Fruit fly (Drosophila melanogaster): ENCODE measurements around the gene CG11470.

Gene CG11470

DNA sequence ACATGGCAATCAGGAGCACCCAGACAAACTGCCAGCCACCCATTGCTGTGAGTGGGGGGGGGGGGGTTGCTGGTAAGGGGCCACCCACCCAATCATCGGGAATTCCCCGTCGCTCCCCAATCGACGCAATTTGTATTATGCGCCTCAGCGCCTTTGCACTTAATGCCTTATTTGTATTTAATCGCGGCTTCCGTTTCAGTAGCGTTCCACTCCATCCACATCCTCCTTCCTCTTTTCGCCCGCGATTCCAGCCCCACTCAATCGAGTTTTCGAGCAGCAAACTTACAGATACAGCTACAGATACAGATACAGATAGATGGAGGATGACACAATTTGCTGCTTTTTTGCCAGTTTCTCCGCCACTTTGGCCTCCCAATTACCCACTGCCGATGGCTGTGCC lies 21.4 kb upstream of the CG11470 start:
- TF ChIP-seq CG7101 (tag; optimal IDR thresholded peaks at IDR 0.05) (no peak), Crg-1 (GFP tag; optimal IDR thresholded peaks at IDR 0.05) (no peak), CG11617 (GFP tag; optimal IDR thresholded peaks at IDR 0.05) (no peak), cnc (optimal IDR thresholded peaks at IDR 0.05) (no peak), CG12768 (GFP tag; optimal IDR thresholded peaks at IDR 0.05) (no peak), CG5204 (GFP tag; optimal IDR thresholded peaks at IDR 0.05) (no peak), CG33017 (tag; optimal IDR thresholded peaks at IDR 0.05) (no peak), CG14711 (tag; optimal IDR thresholded peaks at IDR 0.05) (no peak), kay (GFP tag; ENCODE audit: borderline replicate concordance) (no peak), Hr96 (GFP tag; optimal IDR thresholded peaks at IDR 0.05) (no peak), Mnt (GFP tag; optimal IDR thresholded peaks at IDR 0.05) (no peak), toe (GFP tag; optimal IDR thresholded peaks at IDR 0.05) (no peak), Clk (GFP tag; optimal IDR thresholded peaks at IDR 0.05) (no peak), CG7045 (GFP tag; optimal IDR thresholded peaks at IDR 0.05) (no peak), pad (GFP tag; optimal IDR thresholded peaks at IDR 0.05) (no peak), ovo (GFP tag; optimal IDR thresholded peaks at IDR 0.05) (no peak), cic (GFP tag; optimal IDR thresholded peaks at IDR 0.05) (no peak), CG1620 (GFP tag; optimal IDR thresholded peaks at IDR 0.05) (no peak), tj (GFP tag; optimal IDR thresholded peaks at IDR 0.05) (no peak), bab1 (GFP tag; optimal IDR thresholded peaks at IDR 0.05) (no peak)

- TF ChIP-seq Mnt (GFP tag; optimal IDR thresholded peaks at IDR 0.05) (no peak), cic (GFP tag; optimal IDR thresholded peaks at IDR 0.05) (no peak), tj (GFP tag; optimal IDR thresholded peaks at IDR 0.05) (no peak)
Measured at dm6 chr3R:29608177-29608576, 18.6 kb upstream of the CG11470 start, which contains the start of gene Diedel2. TSS of gene Diedel2 (plus strand) at chr3R:29608477.

- TF ChIP-seq tj (GFP tag; optimal IDR thresholded peaks at IDR 0.05) (no peak), pad (GFP tag; optimal IDR thresholded peaks at IDR 0.05) (no peak), bab1 (GFP tag; optimal IDR thresholded peaks at IDR 0.05) (no peak), CG7101 (tag; optimal IDR thresholded peaks at IDR 0.05) (no peak), Clk (GFP tag; optimal IDR thresholded peaks at IDR 0.05) (no peak), ovo (GFP tag; optimal IDR thresholded peaks at IDR 0.05) (no peak), CG7045 (GFP tag; optimal IDR thresholded peaks at IDR 0.05) (no peak), CG14711 (tag; optimal IDR thresholded peaks at IDR 0.05) (no peak), CG33017 (tag; optimal IDR thresholded peaks at IDR 0.05) (no peak)
Measured at dm6 chr3R:29600762-29601161, 11.2 kb upstream of the CG11470 start, which contains the start of gene CG7568. TSS of gene CG7568 (minus strand) at chr3R:29600862.

dm6 chr3R:29592139-29592814 lies 2.7 kb upstream of the CG11470 start:
- TF ChIP-seq cic (GFP tag; optimal IDR thresholded peaks at IDR 0.05): no peak
- no peak for TF ChIP-seq Crg-1 (GFP tag; optimal IDR thresholded peaks at IDR 0.05)
- TF ChIP-seq tj (GFP tag; optimal IDR thresholded peaks at IDR 0.05): no peak
- TF ChIP-seq CG14711 (tag; optimal IDR thresholded peaks at IDR 0.05): no peak
- no peak for TF ChIP-seq CG5204 (GFP tag; optimal IDR thresholded peaks at IDR 0.05)

dm6 chr3R:29591481-29592138 lies 2.0 kb upstream of the CG11470 start, which contains the start of gene alph:
TSS of gene alph (plus strand) at chr3R:29591831.
- TF ChIP-seq Mnt (GFP tag; optimal IDR thresholded peaks at IDR 0.05) (peak; percentile 28), Hr96 (GFP tag; optimal IDR thresholded peaks at IDR 0.05) (peak; percentile 13), CG11617 (GFP tag; optimal IDR thresholded peaks at IDR 0.05) (no peak), toe (GFP tag; optimal IDR thresholded peaks at IDR 0.05) (peak; percentile 20)

DNA sequence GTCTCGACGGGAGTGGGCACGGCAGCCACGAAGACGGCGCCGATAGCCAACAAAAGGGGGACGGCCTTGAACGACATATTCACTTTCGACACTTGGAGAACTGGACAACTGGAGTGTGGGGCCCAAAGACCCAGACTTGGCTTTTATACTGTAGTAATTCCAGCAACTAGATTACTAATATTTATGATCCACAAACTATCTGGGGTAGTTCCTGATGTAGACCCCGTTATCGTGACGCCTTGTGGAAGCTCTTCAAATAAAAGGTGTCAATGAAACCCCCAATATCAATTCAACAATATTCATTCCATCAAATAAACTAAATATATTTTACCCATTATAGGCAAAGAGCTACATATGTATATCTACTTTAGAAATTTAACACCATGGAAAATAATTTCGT lies 1.2 kb upstream of the CG11470 start, which contains the start of gene CG31041:
Gene CG31041 (minus strand): TSS at position 101 of the 400 bp plus-strand sequence.
- no peak for TF ChIP-seq Hr96 (GFP tag; optimal IDR thresholded peaks at IDR 0.05)
- TF ChIP-seq kay (GFP tag; ENCODE audit: borderline replicate concordance): no peak
- no peak for TF ChIP-seq CG11617 (GFP tag; optimal IDR thresholded peaks at IDR 0.05)
- no peak for TF ChIP-seq toe (GFP tag; optimal IDR thresholded peaks at IDR 0.05)
- no peak for TF ChIP-seq CG7045 (GFP tag; optimal IDR thresholded peaks at IDR 0.05)
- no peak for TF ChIP-seq CG1620 (GFP tag; optimal IDR thresholded peaks at IDR 0.05)
- TF ChIP-seq ovo (GFP tag; optimal IDR thresholded peaks at IDR 0.05): no peak
- no peak for TF ChIP-seq cic (GFP tag; optimal IDR thresholded peaks at IDR 0.05)
- no peak for TF ChIP-seq Mnt (GFP tag; optimal IDR thresholded peaks at IDR 0.05)
- no peak for TF ChIP-seq CG14711 (tag; optimal IDR thresholded peaks at IDR 0.05)
- TF ChIP-seq cnc (optimal IDR thresholded peaks at IDR 0.05): no peak
- no peak for TF ChIP-seq CG33017 (tag; optimal IDR thresholded peaks at IDR 0.05)
- TF ChIP-seq Crg-1 (GFP tag; optimal IDR thresholded peaks at IDR 0.05): no peak
- TF ChIP-seq tj (GFP tag; optimal IDR thresholded peaks at IDR 0.05): no peak
- TF ChIP-seq Clk (GFP tag; optimal IDR thresholded peaks at IDR 0.05): no peak
- no peak for TF ChIP-seq CG12768 (GFP tag; optimal IDR thresholded peaks at IDR 0.05)
- TF ChIP-seq pad (GFP tag; optimal IDR thresholded peaks at IDR 0.05): no peak
- no peak for TF ChIP-seq bab1 (GFP tag; optimal IDR thresholded peaks at IDR 0.05)
- no peak for TF ChIP-seq CG5204 (GFP tag; optimal IDR thresholded peaks at IDR 0.05)

DNA sequence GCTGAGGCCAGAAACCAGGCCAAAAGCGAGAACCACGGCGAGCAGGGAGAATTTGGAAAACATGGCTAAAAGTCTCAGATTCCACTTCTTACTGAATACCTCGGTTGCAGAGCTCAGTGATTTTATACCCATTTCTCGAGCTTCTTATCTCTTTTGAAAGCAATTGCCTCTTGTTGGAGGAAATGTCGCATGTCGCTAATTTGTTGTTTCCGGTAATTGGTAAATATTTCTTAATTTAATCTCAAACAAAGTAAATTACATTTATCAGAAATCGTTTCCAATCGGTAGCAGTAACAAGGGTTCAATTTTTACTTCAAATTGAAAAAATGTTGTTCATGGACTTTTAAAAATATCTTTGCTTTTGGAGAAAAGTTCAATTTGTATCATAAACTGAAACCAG lies 1.6 kb downstream of the CG11470 start, which contains the start of gene CG7567:
Gene CG7567 (minus strand): TSS at position 101 of the 400 bp plus-strand sequence.
- TF ChIP-seq pad (GFP tag; optimal IDR thresholded peaks at IDR 0.05) (no peak), tj (GFP tag; optimal IDR thresholded peaks at IDR 0.05) (no peak), CG1620 (GFP tag; optimal IDR thresholded peaks at IDR 0.05) (no peak), CG5204 (GFP tag; optimal IDR thresholded peaks at IDR 0.05) (no peak), CG7101 (tag; optimal IDR thresholded peaks at IDR 0.05) (no peak), ovo (GFP tag; optimal IDR thresholded peaks at IDR 0.05) (no peak), bab1 (GFP tag; optimal IDR thresholded peaks at IDR 0.05) (no peak), Mnt (GFP tag; optimal IDR thresholded peaks at IDR 0.05) (no peak), CG7045 (GFP tag; optimal IDR thresholded peaks at IDR 0.05) (no peak)

Measured in whole organism, adult.